Worm (Caenorhabditis elegans) whole organism, L4 larva: ENCODE results near the gene nhr-3.
A peak's percentile ranks its signal among the peaks of the same experiment; 100 is the strongest.

Experiments
- F10B5.3 ChIP-seq: sonication (generic microtip); optimal IDR thresholded peaks from 2 replicates; lab custom pipeline; 2016; ENCODE audit warnings: mild to moderate bottlenecking, missing genetic modification characterization, missing compliant biosample characterization
- F44E2.7 ChIP-seq: fragments of 200-800 bp; sonication (Bioruptor generic); IDR thresholded peaks from 2 replicates; pipeline ENCODE4 v2.1.2; 2022; ENCODE audit warnings: missing genetic modification characterization, missing compliant biosample characterization
- F49E8.2 ChIP-seq: sonication (generic microtip); optimal IDR thresholded peaks from 2 replicates; lab custom pipeline; 2016; ENCODE audit warnings: missing compliant biosample characterization, mild to moderate bottlenecking, missing genetic modification characterization, borderline replicate concordance
- T26A8.4 ChIP-seq: fragments of 200-800 bp; sonication (Bioruptor generic); IDR thresholded peaks from 2 replicates; pipeline ENCODE4 v1.3.6; 2022; ENCODE audit warnings: missing genetic modification characterization, missing compliant biosample characterization
- Y48G9A.11 ChIP-seq: fragments of 200-800 bp; sonication (Bioruptor generic); IDR thresholded peaks from 2 replicates; pipeline ENCODE4 v1.3.6; 2022; ENCODE audit warnings: missing genetic modification reagents, missing genetic modification characterization, missing compliant biosample characterization
- Y5F2A.4 ChIP-seq: fragments of 200-800 bp; sonication (Bioruptor generic); optimal IDR thresholded peaks from 2 replicates; lab custom pipeline; 2018; ENCODE audit warnings: mild to moderate bottlenecking, missing genetic modification characterization, missing compliant biosample characterization
- Y75B8A.6 ChIP-seq: fragments of 200-800 bp; sonication (Bioruptor generic); IDR thresholded peaks from 2 replicates; pipeline ENCODE4 v1.3.6; 2022; ENCODE audit warnings: missing genetic modification reagents, missing genetic modification characterization, missing compliant biosample characterization
- aly-2 ChIP-seq: sonication (generic microtip); optimal IDR thresholded peaks from 2 replicates; lab custom pipeline; 2018; ENCODE audit warnings: missing biosample characterization, missing genetic modification characterization
- ama-1 ChIP-seq: fragments of 150-350 bp; optimal IDR thresholded peaks from 2 replicates; lab custom pipeline; 2014; ENCODE audit warnings: inconsistent platforms, mixed read lengths
- arid-1 ChIP-seq: fragments of 200-800 bp; sonication (Bioruptor generic); conservative IDR thresholded peaks from 2 replicates; pipeline ENCODE4 v1.3.6; 2022; ENCODE audit warnings: missing genetic modification reagents, missing genetic modification characterization, missing compliant biosample characterization
- attf-4 ChIP-seq: sonication (generic microtip); optimal IDR thresholded peaks from 3 replicates; lab custom pipeline; 2017; ENCODE audit warnings: missing biosample characterization, missing genetic modification characterization
- ceh-28 ChIP-seq: fragments of 150-350 bp; optimal IDR thresholded peaks from 2 replicates; lab custom pipeline; 2014; ENCODE audit warnings: missing biosample characterization, missing genetic modification reagents, missing genetic modification characterization
- ceh-32 ChIP-seq: sonication (generic microtip); optimal IDR thresholded peaks from 2 replicates; lab custom pipeline; 2016; ENCODE audit warnings: mild to moderate bottlenecking, missing genetic modification characterization, missing compliant biosample characterization; ENCODE audit not compliant: poor library complexity
- ces-1 ChIP-seq: fragments of 150-350 bp; sonication (generic microtip); optimal IDR thresholded peaks from 4 replicates; lab custom pipeline; 2014; ENCODE audit warnings: missing biosample characterization, missing genetic modification reagents, missing genetic modification characterization
- ctbp-1 ChIP-seq: fragments of 200-800 bp; sonication (Bioruptor generic); IDR thresholded peaks from 2 replicates; pipeline ENCODE4 v1.3.6; 2022; ENCODE audit warnings: missing genetic modification reagents, missing genetic modification characterization, missing compliant biosample characterization
- dmd-6 ChIP-seq: fragments of 200-800 bp; sonication (Bioruptor generic); IDR thresholded peaks from 2 replicates; pipeline ENCODE4 v1.3.6; 2022; ENCODE audit warnings: missing genetic modification reagents, missing genetic modification characterization, missing compliant biosample characterization
- dmd-8 ChIP-seq: fragments of 200-800 bp; sonication (Bioruptor generic); IDR thresholded peaks from 2 replicates; pipeline ENCODE4 v1.3.6; 2022; ENCODE audit warnings: missing genetic modification characterization, missing compliant biosample characterization
- dve-1 ChIP-seq: sonication (generic microtip); optimal IDR thresholded peaks from 2 replicates; lab custom pipeline; 2017; ENCODE audit warnings: antibody characterized with exemption, mild to moderate bottlenecking, missing genetic modification characterization, missing compliant biosample characterization; ENCODE audit not compliant: insufficient read depth
- egl-27 ChIP-seq: sonication (generic microtip); optimal IDR thresholded peaks from 3 replicates; lab custom pipeline; 2017; ENCODE audit warnings: missing biosample characterization, missing genetic modification reagents, missing genetic modification characterization
- egl-43 ChIP-seq: fragments of 200-800 bp; sonication (Bioruptor generic); IDR thresholded peaks from 2 replicates; pipeline ENCODE4 v1.3.6; 2022; ENCODE audit warnings: missing genetic modification reagents, missing genetic modification characterization, missing compliant biosample characterization
- hlh-30 ChIP-seq: sonication (generic microtip); optimal IDR thresholded peaks from 2 replicates; lab custom pipeline; 2017; ENCODE audit warnings: antibody characterized with exemption, mild to moderate bottlenecking, missing genetic modification characterization, missing compliant biosample characterization; ENCODE audit not compliant: insufficient read depth
- hmg-1.1 ChIP-seq: fragments of 200-800 bp; sonication (Bioruptor generic); IDR thresholded peaks from 2 replicates; pipeline ENCODE4 v1.3.6; 2022; ENCODE audit warnings: missing genetic modification reagents, missing genetic modification characterization, missing compliant biosample characterization
- jun-1 ChIP-seq: fragments of 150-350 bp; optimal IDR thresholded peaks from 2 replicates; lab custom pipeline; 2014; ENCODE audit warnings: missing biosample characterization, missing genetic modification reagents, missing genetic modification characterization
- lim-7 ChIP-seq: fragments of 200-800 bp; sonication (Bioruptor generic); IDR thresholded peaks from 2 replicates; pipeline ENCODE4 v1.3.6; 2022; ENCODE audit warnings: missing genetic modification characterization, missing compliant biosample characterization
- lin-1 ChIP-seq: fragments of 200-800 bp; sonication (Bioruptor generic); IDR thresholded peaks from 2 replicates; pipeline ENCODE4 v1.3.6; 2022; ENCODE audit warnings: missing genetic modification reagents, missing genetic modification characterization, missing compliant biosample characterization
- lin-38 ChIP-seq: fragments of 200-800 bp; sonication (Bioruptor generic); IDR thresholded peaks from 2 replicates; pipeline ENCODE4 v1.3.6; 2022; ENCODE audit warnings: missing genetic modification reagents, missing genetic modification characterization, missing compliant biosample characterization
- lin-39 ChIP-seq: fragments of 150-350 bp; optimal IDR thresholded peaks from 2 replicates; lab custom pipeline; 2014; ENCODE audit warnings: missing biosample characterization, missing genetic modification reagents, missing genetic modification characterization
- madf-5 ChIP-seq, 2 experiments: fragments of 200-800 bp; sonication (Bioruptor generic); IDR thresholded peaks; 2 replicates each; pipeline ENCODE4 v1.3.6; 2022; ENCODE audit warnings: missing compliant biosample characterization in 2 of 2, missing genetic modification characterization in 2 of 2
- mdl-1 ChIP-seq, 2 experiments: fragments of 150-350 bp in 1 of 2; sonication (generic microtip) in 1 of 2; optimal IDR thresholded peaks; 2 replicates each; lab custom pipeline; 2014 to 2017; ENCODE audit warnings: missing biosample characterization in 2 of 2, missing genetic modification characterization in 2 of 2
- mdt-29 ChIP-seq: fragments of 200-800 bp; sonication (Bioruptor generic); IDR thresholded peaks from 2 replicates; pipeline ENCODE4 v1.3.6; 2022; ENCODE audit warnings: missing genetic modification reagents, missing genetic modification characterization, missing compliant biosample characterization
- mep-1 ChIP-seq: fragments of 150-350 bp; sonication (generic microtip); optimal IDR thresholded peaks from 3 replicates; lab custom pipeline; 2014; ENCODE audit warnings: missing biosample characterization, missing genetic modification characterization
- nhr-10 ChIP-seq: fragments of 150-350 bp; optimal IDR thresholded peaks from 2 replicates; lab custom pipeline; 2014; ENCODE audit warnings: missing biosample characterization, missing genetic modification characterization
- nhr-11 ChIP-seq: fragments of 150-350 bp; optimal IDR thresholded peaks from 2 replicates; lab custom pipeline; 2014; ENCODE audit warnings: missing biosample characterization, missing genetic modification characterization
- nhr-237 ChIP-seq: sonication (generic microtip); optimal IDR thresholded peaks from 2 replicates; lab custom pipeline; 2017; ENCODE audit warnings: missing biosample characterization, missing genetic modification characterization
- nhr-28 ChIP-seq: fragments of 150-350 bp; optimal IDR thresholded peaks from 2 replicates; lab custom pipeline; 2014; ENCODE audit warnings: missing biosample characterization, missing genetic modification characterization
- nhr-41 ChIP-seq: fragments of 200-800 bp; sonication (Bioruptor generic); IDR thresholded peaks from 2 replicates; pipeline ENCODE4 v1.3.6; 2022; ENCODE audit warnings: missing genetic modification reagents, missing genetic modification characterization, missing compliant biosample characterization
- nhr-48 ChIP-seq: sonication (generic microtip); optimal IDR thresholded peaks from 2 replicates; lab custom pipeline; 2016; ENCODE audit warnings: mild to moderate bottlenecking, missing genetic modification characterization, missing compliant biosample characterization
- pha-4 ChIP-seq, 2 experiments: fragments of 150-350 bp in 1 of 2; fragments of 200-800 bp in 1 of 2; sonication (Bioruptor generic) in 1 of 2; IDR thresholded peaks in 1 of 2; optimal IDR thresholded peaks in 1 of 2; 2 replicates each; pipeline versions ENCODE4 v1.3.6 to Lab custom; 2014 to 2022; ENCODE audit warnings: missing genetic modification characterization in 2 of 2, missing genetic modification reagents in 2 of 2, missing biosample characterization in 1 of 2, missing compliant biosample characterization in 1 of 2
- sdz-12 ChIP-seq: fragments of 200-800 bp; sonication (Bioruptor generic); optimal IDR thresholded peaks from 2 replicates; lab custom pipeline; 2018; ENCODE audit warnings: mild to moderate bottlenecking, missing genetic modification characterization, missing compliant biosample characterization
- set-16 ChIP-seq: fragments of 200-800 bp; sonication (Bioruptor generic); IDR thresholded peaks from 2 replicates; pipeline ENCODE4 v1.3.6; 2022; ENCODE audit warnings: missing genetic modification reagents, missing genetic modification characterization, missing compliant biosample characterization
- snpc-1.2 ChIP-seq: fragments of 200-800 bp; sonication (Bioruptor generic); IDR thresholded peaks from 2 replicates; pipeline ENCODE4 v1.3.6; 2022; ENCODE audit warnings: missing genetic modification reagents, missing genetic modification characterization, missing compliant biosample characterization
- unc-130 ChIP-seq: sonication (generic microtip); optimal IDR thresholded peaks from 2 replicates; lab custom pipeline; 2016; ENCODE audit warnings: missing genetic modification reagents, missing genetic modification characterization, missing compliant biosample characterization
- vab-7 ChIP-seq: fragments of 200-800 bp; sonication (Bioruptor generic); IDR thresholded peaks from 2 replicates; pipeline ENCODE4 v1.3.6; 2022; ENCODE audit warnings: missing genetic modification reagents, missing genetic modification characterization, missing compliant biosample characterization
- zag-1 ChIP-seq: fragments of 150-350 bp; optimal IDR thresholded peaks from 2 replicates; lab custom pipeline; 2014; ENCODE audit warnings: missing biosample characterization, missing genetic modification characterization
- ztf-11 ChIP-seq: fragments of 150-350 bp; optimal IDR thresholded peaks from 2 replicates; lab custom pipeline; 2014; ENCODE audit warnings: missing biosample characterization, missing genetic modification characterization

Gene nhr-3

DNA sequence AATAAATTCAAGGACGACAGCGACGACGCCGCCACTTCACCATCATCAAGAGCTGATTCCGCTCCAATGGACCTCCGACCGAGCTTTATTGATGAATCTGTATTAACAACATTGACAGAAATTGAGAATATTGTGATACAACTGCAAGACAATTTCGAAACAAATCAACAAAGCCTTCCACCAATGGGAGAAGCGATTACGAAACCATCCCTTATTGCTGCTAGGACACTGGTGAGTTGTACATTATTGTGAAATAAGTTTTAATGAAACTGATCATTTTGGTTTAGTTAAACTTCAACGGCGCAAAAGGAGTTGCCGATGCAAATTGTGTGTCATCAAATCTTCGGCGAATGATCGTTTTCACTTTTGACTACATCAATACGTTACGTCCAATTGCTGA lies 780 bp downstream of the nhr-3 start:
- no peak for TF ChIP-seq Y48G9A.11 (GFP tag; lab: Robert Waterston, UW)
- TF ChIP-seq unc-130 (GFP tag; lab: Kevin White, UChicago), result no peak
- no peak for TF ChIP-seq ceh-28
- no peak for TF ChIP-seq T26A8.4 (GFP tag; lab: Robert Waterston, UW)
- TF ChIP-seq dve-1, result no peak
- TF ChIP-seq Y75B8A.6 (GFP tag; lab: Robert Waterston, UW), result no peak
- TF ChIP-seq hmg-1.1 (GFP tag; lab: Robert Waterston, UW), result no peak
- TF ChIP-seq lin-1 (GFP tag; lab: Robert Waterston, UW), result no peak
- TF ChIP-seq lim-7 (GFP tag; lab: Robert Waterston, UW), result no peak
- no peak for TF ChIP-seq ama-1
- no peak for TF ChIP-seq set-16
- TF ChIP-seq jun-1 (tag; lab: Kevin White, UChicago), result no peak
- TF ChIP-seq nhr-28 (tag; lab: Kevin White, UChicago), result no peak
- no peak for TF ChIP-seq nhr-11
- no peak for TF ChIP-seq arid-1 (GFP tag; lab: Robert Waterston, UW)
- TF ChIP-seq mep-1 (tag; lab: Kevin White, UChicago), result no peak
- no peak for TF ChIP-seq nhr-48 (tag; lab: Kevin White, UChicago)

DNA sequence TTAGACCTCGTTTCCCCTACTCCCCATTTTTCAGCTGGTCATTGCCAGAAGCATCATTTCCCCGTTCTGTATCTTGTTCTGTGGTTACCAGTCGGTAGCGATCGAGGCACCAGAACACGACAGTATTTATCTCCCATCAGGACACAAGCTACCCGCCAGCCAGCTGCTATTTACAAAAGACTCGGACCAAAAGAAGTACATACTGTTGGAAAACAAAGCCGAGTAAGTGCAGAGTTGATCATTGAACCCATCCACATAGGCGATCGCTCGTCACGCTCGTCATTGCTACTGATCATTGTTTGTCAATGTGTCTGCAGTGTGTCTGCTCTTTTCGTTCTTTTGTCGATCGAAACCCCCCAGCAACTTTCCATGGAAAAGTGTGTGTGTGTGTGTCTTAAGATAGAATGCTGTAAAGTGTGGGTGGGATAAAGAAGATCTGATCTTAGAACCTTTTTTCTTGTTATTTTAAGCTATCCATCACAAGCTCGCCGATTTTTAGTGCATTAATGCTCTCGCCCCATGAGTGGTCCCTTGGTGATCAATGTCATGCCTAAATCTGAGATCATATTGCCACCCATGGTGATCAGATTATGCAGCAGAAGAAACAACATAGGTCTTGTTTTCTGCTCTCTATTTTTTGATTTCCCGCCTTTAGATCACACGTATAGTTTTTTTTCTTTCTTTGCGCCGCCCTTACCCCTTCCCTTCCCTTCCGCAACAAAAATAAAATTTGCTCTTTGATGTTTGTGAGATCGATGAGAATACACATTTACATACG lies 1.4 kb downstream of the nhr-3 start:
- TF ChIP-seq jun-1 (tag; lab: Kevin White, UChicago) (no peak), madf-5 (GFP tag; IDR thresholded peaks at IDR 0.05; lab: Robert Waterston, UW) (0 out of 4 replicates have a peak, but pooled peaks of 1 of the 2 experiments have one; percentile 26), pha-4 (GFP tag; IDR thresholded peaks at IDR 0.05; lab: Robert Waterston, UW) (no peak), pha-4 (tag; optimal IDR thresholded peaks at IDR 0.05; lab: Kevin White, UChicago) (peak; percentile 67), sdz-12 (no peak), aly-2 (tag; lab: Kevin White, UChicago) (no peak), attf-4 (tag; lab: Kevin White, UChicago) (peak; percentile 43), Y75B8A.6 (GFP tag; lab: Robert Waterston, UW) (no peak), ztf-11 (tag; lab: Kevin White, UChicago) (no peak), zag-1 (tag; lab: Kevin White, UChicago) (no peak), hlh-30 (no peak), mdt-29 (no peak), nhr-41 (GFP tag; lab: Robert Waterston, UW) (peak; percentile 17; the same call in 1 of the 2 replicates), ceh-28 (no peak), F10B5.3 (tag; lab: Kevin White, UChicago) (no peak)

DNA sequence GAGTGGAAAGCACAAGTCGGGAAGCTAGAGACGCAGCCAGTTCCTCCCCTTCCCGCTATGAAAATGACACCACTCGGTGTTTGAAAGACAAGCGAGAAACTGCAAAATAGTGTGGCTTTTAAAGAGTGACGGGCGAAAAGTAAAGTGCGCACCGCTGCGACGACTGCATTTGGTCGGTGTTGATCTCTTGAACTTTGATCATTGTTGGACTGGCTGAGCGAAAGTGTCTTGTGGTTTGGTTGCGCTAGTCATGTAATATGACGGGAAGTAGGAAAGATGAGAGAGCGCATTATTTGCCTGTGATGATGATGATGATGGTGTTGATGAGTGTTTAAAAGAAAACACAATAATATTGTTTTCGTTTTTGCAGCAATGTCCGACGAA lies 2.0 kb downstream of the nhr-3 start:
- TF ChIP-seq nhr-28 (tag; lab: Kevin White, UChicago) (peak; percentile 98), snpc-1.2 (no peak), ceh-28 (no peak), Y5F2A.4 (GFP tag; lab: Kevin White, UChicago) (no peak), ces-1 (GFP tag; lab: Kevin White, UChicago) (no peak), egl-43 (GFP tag; lab: Robert Waterston, UW) (peak; percentile 64), ctbp-1 (GFP tag; lab: Robert Waterston, UW) (peak; percentile 90), dmd-8 (GFP tag; lab: Robert Waterston, UW) (no peak), pha-4 (GFP tag; IDR thresholded peaks at IDR 0.05; lab: Robert Waterston, UW) (peak; percentile 94), pha-4 (tag; optimal IDR thresholded peaks at IDR 0.05; lab: Kevin White, UChicago) (peak; percentile 58), vab-7 (peak; percentile 53; the same call in 1 of the 2 replicates), F49E8.2 (tag; lab: Kevin White, UChicago) (no peak), F44E2.7 (GFP tag; lab: Robert Waterston, UW) (no peak), ceh-32 (no peak), dve-1 (peak; percentile 98), lin-38 (GFP tag; lab: Robert Waterston, UW) (peak; percentile 54), nhr-41 (GFP tag; lab: Robert Waterston, UW) (peak; percentile 44; the same call in 1 of the 2 replicates), nhr-10 (tag; lab: Kevin White, UChicago) (peak; percentile 93), sdz-12 (no peak), lin-39 (tag; lab: Kevin White, UChicago) (no peak), mdt-29 (no peak), T26A8.4 (GFP tag; lab: Robert Waterston, UW) (peak; percentile 56; the same call in 1 of the 2 replicates), nhr-237 (tag; lab: Kevin White, UChicago) (peak; percentile 72), egl-27 (tag; lab: Kevin White, UChicago) (peak; percentile 25), dmd-6 (GFP tag; lab: Robert Waterston, UW) (peak; percentile 99), mdl-1 (tag; optimal IDR thresholded peaks at IDR 0.05; lab: Kevin White, UChicago) (peak; percentile 92 to 97), arid-1 (GFP tag; lab: Robert Waterston, UW) (peak; percentile 58; the same call in 1 of the 2 replicates)
